Fruit fly (Drosophila melanogaster) whole organism, adult: ENCODE data around the gene CG42390.

Experiments used
- CG11617 ChIP-seq: fragments of 200-800 bp; sonication (Bioruptor generic); optimal IDR thresholded peaks from 2 replicates; lab custom pipeline; 2017; ENCODE audit warnings: mild to moderate bottlenecking, missing biosample characterization, missing genetic modification reagents, missing genetic modification characterization
- Hr96 ChIP-seq: fragments of 200-800 bp; sonication (Bioruptor generic); optimal IDR thresholded peaks from 2 replicates; lab custom pipeline; 2016; ENCODE audit warnings: missing biosample characterization, missing genetic modification characterization
- Mnt ChIP-seq: fragments of 200-800 bp; sonication (Bioruptor generic); optimal IDR thresholded peaks from 2 replicates; lab custom pipeline; 2016; ENCODE audit warnings: missing biosample characterization, mild to moderate bottlenecking, missing genetic modification characterization
- bab1 ChIP-seq: fragments of 200-800 bp; sonication (Bioruptor generic); optimal IDR thresholded peaks from 3 replicates; lab custom pipeline; 2019; ENCODE audit warnings: missing biosample characterization, mild to moderate bottlenecking, missing genetic modification characterization, moderate library complexity
- cnc ChIP-seq, 2 experiments: fragments of >200 bp; optimal IDR thresholded peaks; 2 replicates each; lab custom pipeline; 2017

dm6 chr3R:22113127-22113526 is 6.7 kb upstream of the CG42390 start, which contains the start of gene Ir94a:
- TF ChIP-seq cnc (optimal IDR thresholded peaks at IDR 0.05; lab: Kevin White, UChicago) (no peak), CG11617 (GFP tag; lab: Kevin White, UChicago) (no peak), Mnt (GFP tag; lab: Kevin White, UChicago) (no peak), Hr96 (GFP tag; lab: Kevin White, UChicago) (no peak), bab1 (GFP tag; lab: Kevin White, UChicago) (no peak)
